Fruit fly (Drosophila melanogaster): Measurements from ENCODE around the gene gudu.
A peak's percentile ranks its signal among the peaks of the same experiment; 100 is the strongest.

Gene gudu

dm6 chr2L:7363079-7363478 is 25.2 kb upstream of the gudu start, which contains the start of gene Wnt10:
TSS of gene Wnt10 (plus strand) at chr2L:7363379.
- peak; percentile 83 for TF ChIP-seq Deaf1 (tag; optimal IDR thresholded peaks at IDR 0.05)
- no peak for TF ChIP-seq YL-1 (GFP tag; optimal IDR thresholded peaks at IDR 0.05)

DNA sequence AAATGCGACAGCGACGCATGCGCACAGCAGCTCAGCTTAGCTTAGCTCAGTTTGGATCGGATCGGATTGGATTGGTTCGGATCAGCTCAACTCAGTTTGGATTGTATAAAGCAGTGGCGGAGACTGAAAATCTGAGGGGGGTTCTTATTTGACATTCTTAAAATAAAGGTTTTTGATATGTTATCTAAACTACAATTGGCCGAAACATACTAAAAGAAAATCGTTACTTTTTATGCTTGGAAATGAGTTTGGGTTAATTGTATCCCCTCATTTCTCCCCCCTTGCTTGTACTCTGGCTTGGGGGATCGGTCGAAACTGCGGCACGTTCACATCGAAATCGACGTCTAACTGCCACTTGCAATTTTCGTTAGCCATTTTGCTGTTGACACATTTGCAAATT is 12.2 kb upstream of the gudu start:
- TF ChIP-seq CG16863 (GFP tag; optimal IDR thresholded peaks at IDR 0.05) = peak; percentile 5
- TF ChIP-seq corto (GFP tag; optimal IDR thresholded peaks at IDR 0.05) = no peak
- no peak for TF ChIP-seq Jarid2 (GFP tag; optimal IDR thresholded peaks at IDR 0.05)
- TF ChIP-seq NC2α (GFP tag; optimal IDR thresholded peaks at IDR 0.05) = no peak
- peak; percentile 55; the same call in 2 of the 3 replicates for TF ChIP-seq dysf (GFP tag; IDR thresholded peaks at IDR 0.05)
- no peak for TF ChIP-seq Trl (optimal IDR thresholded peaks at IDR 0.05)
- TF ChIP-seq Trl (GFP tag; optimal IDR thresholded peaks at IDR 0.05) = peak; percentile 5
- peak; percentile 82 for TF ChIP-seq vvl (GFP tag; IDR thresholded peaks at IDR 0.05)
- TF ChIP-seq org-1 (GFP tag; optimal IDR thresholded peaks at IDR 0.05) = no peak
- no peak for TF ChIP-seq Hand (GFP tag; optimal IDR thresholded peaks at IDR 0.05)
- TF ChIP-seq kay (GFP tag; optimal IDR thresholded peaks at IDR 0.05) = no peak
- peak; percentile 55 for TF ChIP-seq CG14441 (GFP tag; IDR thresholded peaks at IDR 0.05)
- TF ChIP-seq dm (GFP tag; optimal IDR thresholded peaks at IDR 0.05) = no peak
- TF ChIP-seq tin (GFP tag; optimal IDR thresholded peaks at IDR 0.05) = peak; percentile 6
- TF ChIP-seq Chrac-16 (GFP tag; optimal IDR thresholded peaks at IDR 0.05) = peak; percentile 7
- no peak for TF ChIP-seq Dbx (GFP tag; IDR thresholded peaks at IDR 0.05)
- TF ChIP-seq bbx (GFP tag; IDR thresholded peaks at IDR 0.05; ENCODE audit: partially characterized antibody) = no peak
- peak; percentile 70 for TF ChIP-seq dmrt99B (tag; optimal IDR thresholded peaks at IDR 0.05)
- TF ChIP-seq pan (optimal IDR thresholded peaks at IDR 0.05) = no peak
- peak in 1 of 2 experiments; percentile 75 for TF ChIP-seq pan (GFP tag; optimal IDR thresholded peaks at IDR 0.05 in 1 of 2, IDR thresholded peaks at IDR 0.05 in 1 of 2)
- peak; percentile 2 for TF ChIP-seq CG30403 (GFP tag; optimal IDR thresholded peaks at IDR 0.05)
- peak; percentile 49 for TF ChIP-seq Rfx (GFP tag; IDR thresholded peaks at IDR 0.05)
- TF ChIP-seq kni (GFP tag; optimal IDR thresholded peaks at IDR 0.05) = no peak
- no peak for TF ChIP-seq Ets97D (GFP tag; optimal IDR thresholded peaks at IDR 0.05)
- peak; percentile 18 for TF ChIP-seq Sox100B (GFP tag; optimal IDR thresholded peaks at IDR 0.05)
- peak; percentile 45; the same call in 1 of the 2 replicates for TF ChIP-seq stc (GFP tag; IDR thresholded peaks at IDR 0.05)
- TF ChIP-seq cato (GFP tag; optimal IDR thresholded peaks at IDR 0.05; ENCODE audit: borderline replicate concordance) = peak; percentile 14
- no peak for TF ChIP-seq Bgb (GFP tag; IDR thresholded peaks at IDR 0.05; ENCODE audit: partially characterized antibody)
- TF ChIP-seq CG17829 (tag; optimal IDR thresholded peaks at IDR 0.05) = peak; percentile 8
- TF ChIP-seq CTCF (GFP tag; optimal IDR thresholded peaks at IDR 0.05) = no peak
- no peak for TF ChIP-seq tap (tag; optimal IDR thresholded peaks at IDR 0.05)
- TF ChIP-seq CoRest (tag; optimal IDR thresholded peaks at IDR 0.05) = peak; percentile 4
- no peak for TF ChIP-seq dimm (GFP tag; IDR thresholded peaks at IDR 0.05)
- peak; percentile 1 for TF ChIP-seq HHEX (GFP tag; optimal IDR thresholded peaks at IDR 0.05)
- TF ChIP-seq CG7372 (GFP tag; IDR thresholded peaks at IDR 0.05) = peak; percentile 35; the same call in 1 of the 2 replicates
- TF ChIP-seq bab2 (GFP tag; optimal IDR thresholded peaks at IDR 0.05) = peak; percentile 4
- TF ChIP-seq Hmx (GFP tag; optimal IDR thresholded peaks at IDR 0.05) = no peak
- TF ChIP-seq cg (GFP tag; optimal IDR thresholded peaks at IDR 0.05) = no peak
- no peak for TF ChIP-seq CG16813 (GFP tag; IDR thresholded peaks at IDR 0.05; ENCODE audit: partially characterized antibody)
- peak; percentile 32; the same call in 1 of the 2 replicates for TF ChIP-seq CG4730 (GFP tag; IDR thresholded peaks at IDR 0.05)
- no peak for TF ChIP-seq Dll (GFP tag; IDR thresholded peaks at IDR 0.05; ENCODE audit: partially characterized antibody)
- TF ChIP-seq Antp (GFP tag; optimal IDR thresholded peaks at IDR 0.05) = peak; percentile 27
- peak; percentile 55 for TF ChIP-seq Sox102F (GFP tag; optimal IDR thresholded peaks at IDR 0.05)
- 0 out of 2 replicates have a peak, but pooled peaks have one; percentile 7 for TF ChIP-seq Nf-YA (GFP tag; IDR thresholded peaks at IDR 0.05)
- TF ChIP-seq Pdp1 (GFP tag; optimal IDR thresholded peaks at IDR 0.05) = peak in 1 of 2 experiments; percentile 14
- TF ChIP-seq sob (GFP tag; IDR thresholded peaks at IDR 0.05) = peak; percentile 43; the same call in 1 of the 2 replicates
- no peak for TF ChIP-seq CG13894 (tag; optimal IDR thresholded peaks at IDR 0.05)
- TF ChIP-seq Oaz (GFP tag; IDR thresholded peaks at IDR 0.05) = peak; percentile 39; the same call in 1 of the 2 replicates

Data from whole organism, embryonic.